Worm (Caenorhabditis elegans): Measurements from ENCODE around the gene Y73C8B.3.

DNA sequence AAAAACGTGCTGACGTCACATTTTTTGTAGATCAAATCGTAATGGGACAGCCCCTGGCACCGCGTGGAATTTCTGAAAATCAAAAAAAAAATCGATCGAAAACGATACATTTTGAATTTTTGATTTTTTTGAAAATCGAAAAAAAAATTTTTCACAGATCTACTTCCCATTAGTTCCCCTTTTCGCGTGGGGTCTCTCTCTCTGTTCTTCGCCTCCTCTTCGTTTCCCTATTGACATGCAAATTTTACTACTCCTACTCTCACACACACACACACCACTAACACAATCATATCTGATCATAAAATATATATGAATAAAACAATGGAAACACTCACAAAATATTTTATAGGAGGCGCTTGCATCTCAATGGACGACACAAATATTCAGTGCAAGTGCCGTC lies 25.6 kb upstream of the Y73C8B.3 start:
- TF ChIP-seq pha-4 (tag; optimal IDR thresholded peaks at IDR 0.05) = no peak
- TF ChIP-seq nfya-1 (tag; optimal IDR thresholded peaks at IDR 0.05; ENCODE audit: insufficient read depth) = no peak
- TF ChIP-seq nhr-12 (tag; optimal IDR thresholded peaks at IDR 0.05) = no peak
- no peak for TF ChIP-seq fkh-10 (GFP tag; optimal IDR thresholded peaks at IDR 0.05)
- no peak for TF ChIP-seq daf-12 (tag; optimal IDR thresholded peaks at IDR 0.05)
- TF ChIP-seq unc-62 (GFP tag; optimal IDR thresholded peaks at IDR 0.05) = no peak
- TF ChIP-seq nhr-25 (tag; optimal IDR thresholded peaks at IDR 0.05) = no peak
- TF ChIP-seq nhr-43 (tag; optimal IDR thresholded peaks at IDR 0.05; ENCODE audit: poor library complexity, severe bottlenecking) = no peak
- no peak for TF ChIP-seq aly-2 (tag; optimal IDR thresholded peaks at IDR 0.05)
- no peak for TF ChIP-seq jun-1 (tag; optimal IDR thresholded peaks at IDR 0.05)
- TF ChIP-seq fos-1 (tag; optimal IDR thresholded peaks at IDR 0.05) = no peak

Measured in whole organism, L3 larva.